Fruit fly (Drosophila melanogaster) ovary, adult (tissue): ENCODE data around the gene CG10041.

ENCODE experiments used
- CG17801 ChIP-seq: fragments of 200-800 bp; optimal IDR thresholded peaks from 2 replicates; lab custom pipeline; 2019; ENCODE audit warnings: missing biosample characterization, mild to moderate bottlenecking, missing genetic modification characterization, moderate library complexity; ENCODE audit not compliant: partially characterized antibody

The CG10041 gene

DNA sequence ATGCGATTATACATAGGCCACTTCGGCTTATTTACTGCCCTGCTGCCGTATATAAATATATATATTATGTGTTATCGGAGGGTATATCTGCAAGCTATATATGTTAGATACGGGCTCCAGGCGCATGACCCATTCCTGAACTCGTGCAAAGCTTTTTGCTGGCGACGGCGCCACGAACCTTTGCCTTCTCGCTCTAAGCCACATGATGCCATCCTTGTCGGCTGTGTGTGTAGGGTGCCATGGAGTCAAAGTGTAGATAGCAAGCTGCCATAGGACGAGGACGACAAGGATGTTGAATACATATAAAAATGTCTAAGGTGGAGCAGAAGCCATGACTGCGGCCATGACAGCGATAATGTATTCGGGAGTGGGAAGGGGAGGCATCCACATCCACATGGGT, 4.2 kb downstream of the CG10041 start:
- no peak for TF ChIP-seq CG17801 (GFP tag; lab: Kevin White, UChicago)

dm6 chr3R:12345989-12346388, 5.9 kb downstream of the CG10041 start:
- TF ChIP-seq CG17801 (GFP tag; lab: Kevin White, UChicago): no peak

- no peak for TF ChIP-seq CG17801 (GFP tag; lab: Kevin White, UChicago)
These were observed 6.9 kb downstream of the CG10041 start for dm6 chr3R:12344914-12345549.

dm6 chr3R:12341374-12341773, 10.5 kb downstream of the CG10041 start, which contains the start of gene Sgsf:
Gene Sgsf (plus strand): TSS chr3R:12341674.
- no peak for TF ChIP-seq CG17801 (GFP tag; lab: Kevin White, UChicago)

DNA sequence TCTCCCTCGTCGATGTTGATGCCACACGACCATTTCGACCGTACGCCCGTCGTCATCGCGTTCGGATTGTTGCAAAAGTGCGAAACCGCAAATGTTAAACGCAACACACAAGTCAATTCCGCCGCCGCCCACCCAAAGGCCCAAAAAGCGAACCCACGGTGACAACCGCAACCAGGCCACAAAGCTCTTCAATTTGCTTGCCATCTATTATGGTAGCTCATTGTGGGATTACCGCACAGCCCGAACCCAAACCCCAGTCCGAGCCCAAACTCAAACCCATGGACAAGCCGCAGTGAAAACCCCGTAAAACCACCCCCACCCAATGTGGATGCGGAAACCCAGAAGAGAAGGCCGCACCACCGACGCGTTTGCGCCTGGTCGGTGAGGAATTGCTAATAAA, 22.1 kb downstream of the CG10041 start:
- no peak for TF ChIP-seq CG17801 (GFP tag; lab: Kevin White, UChicago)

- no peak for TF ChIP-seq CG17801 (GFP tag; lab: Kevin White, UChicago)
These were observed 25.0 kb downstream of the CG10041 start for dm6 chr3R:12326855-12327254.

dm6 chr3R:12323221-12323620, 28.7 kb downstream of the CG10041 start, which contains the start of gene CG10013:
Gene CG10013 (plus strand): TSS chr3R:12323521.
- no peak for TF ChIP-seq CG17801 (GFP tag; lab: Kevin White, UChicago)

DNA sequence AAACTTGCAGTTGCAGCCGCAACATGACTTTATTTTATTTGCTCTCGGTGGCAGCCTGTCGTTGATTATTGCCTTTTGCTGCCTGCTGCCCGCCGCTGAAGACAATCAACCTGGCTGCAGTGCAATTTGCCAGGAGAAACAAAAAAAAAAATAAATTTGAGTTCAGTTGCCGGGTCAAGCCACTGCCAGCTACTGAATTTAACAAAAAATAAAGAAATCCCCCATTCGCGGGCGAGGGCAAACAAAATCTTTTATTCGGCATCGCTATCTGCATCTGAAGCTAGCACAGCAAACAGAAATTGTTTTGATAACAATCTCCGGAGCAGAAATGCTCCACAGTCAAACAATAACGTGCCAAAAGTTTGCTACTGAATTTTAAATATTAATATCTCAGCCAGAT, 34.6 kb downstream of the CG10041 start:
- no peak for TF ChIP-seq CG17801 (GFP tag; lab: Kevin White, UChicago)

DNA sequence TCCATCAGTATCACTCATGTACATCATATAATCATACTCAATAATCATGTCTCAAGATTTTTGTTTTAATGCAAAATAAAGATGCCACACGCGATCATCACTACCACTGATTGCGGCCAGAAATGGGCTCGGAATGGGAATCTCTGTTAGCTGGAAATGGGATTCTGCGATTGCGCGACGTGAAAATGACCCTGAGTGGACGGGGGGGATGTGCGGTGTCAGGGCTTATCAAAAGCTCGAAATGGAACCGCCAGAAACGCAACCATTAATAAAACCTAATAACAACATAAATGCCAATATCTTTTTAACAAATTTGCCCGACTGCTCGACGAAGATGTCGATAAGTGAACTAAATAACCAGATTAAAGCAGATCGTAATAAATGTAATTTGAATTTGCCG, 35.5 kb downstream of the CG10041 start:
- no peak for TF ChIP-seq CG17801 (GFP tag; lab: Kevin White, UChicago)

dm6 chr3R:12315455-12315854, 36.4 kb downstream of the CG10041 start:
- TF ChIP-seq CG17801 (GFP tag; lab: Kevin White, UChicago): no peak

DNA sequence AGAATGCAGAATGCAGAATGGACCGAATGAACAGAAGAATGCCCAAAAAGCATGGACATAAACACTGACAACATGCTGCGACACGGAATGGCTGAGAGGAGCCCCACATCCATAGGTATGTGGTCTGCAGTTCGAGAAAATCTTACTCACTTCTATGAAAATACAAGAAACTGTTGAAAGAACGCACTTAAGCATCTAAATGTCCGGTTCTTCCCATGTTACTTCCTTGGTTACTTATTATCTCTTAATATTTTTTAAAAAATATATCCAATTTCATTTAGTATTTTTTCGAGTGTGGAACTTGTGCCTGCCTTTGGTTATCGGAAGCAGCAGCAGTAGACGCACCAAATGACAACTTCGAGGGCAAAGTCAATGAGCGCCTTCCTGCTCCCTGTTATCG, 37.7 kb downstream of the CG10041 start:
- TF ChIP-seq CG17801 (GFP tag; lab: Kevin White, UChicago): no peak

dm6 chr3R:12311053-12311452, 40.9 kb downstream of the CG10041 start, which contains the start of gene CG4066:
Gene CG4066 (plus strand): TSS chr3R:12311353.
- TF ChIP-seq CG17801 (GFP tag; lab: Kevin White, UChicago): no peak

dm6 chr3R:12307569-12307968, 44.3 kb downstream of the CG10041 start:
- TF ChIP-seq CG17801 (GFP tag; lab: Kevin White, UChicago): no peak

- TF ChIP-seq CG17801 (GFP tag; lab: Kevin White, UChicago): no peak
These were observed 49.0 kb downstream of the CG10041 start for dm6 chr3R:12302915-12303314.

- TF ChIP-seq CG17801 (GFP tag; lab: Kevin White, UChicago): no peak
These were observed 50.4 kb downstream of the CG10041 start for dm6 chr3R:12301528-12301927.
